Worm (Caenorhabditis elegans) whole organism, midembryonic: ENCODE results near the gene str-112.

Experiments
- cog-1 ChIP-seq: sonication (generic microtip); optimal IDR thresholded peaks from 2 replicates; lab custom pipeline; 2016; ENCODE audit warnings: missing genetic modification characterization, missing compliant biosample characterization
- ztf-29 ChIP-seq: fragments of 200-800 bp; sonication (Bioruptor generic); IDR thresholded peaks from 2 replicates; pipeline ENCODE4 v1.3.6; 2022; ENCODE audit warnings: missing genetic modification reagents, missing genetic modification characterization, missing compliant biosample characterization

ce11 chrV:7159391-7159790 is 21.2 kb upstream of the str-112 start, which contains the start of gene str-204:
- TF ChIP-seq cog-1 (tag; lab: Kevin White, UChicago) (no peak), ztf-29 (GFP tag; lab: Robert Waterston, UW) (no peak)
